Fruit fly (Drosophila melanogaster) whole organism, adult: Measurements from ENCODE around the gene Cdk8.

Source experiments
- CG11617 ChIP-seq: fragments of 200-800 bp; sonication (Bioruptor generic); optimal IDR thresholded peaks from 2 replicates; lab custom pipeline; 2017; ENCODE audit warnings: mild to moderate bottlenecking, missing biosample characterization, missing genetic modification reagents, missing genetic modification characterization
- Crg-1 ChIP-seq: fragments of 200-800 bp; sonication (Bioruptor generic); optimal IDR thresholded peaks from 2 replicates; lab custom pipeline; 2016; ENCODE audit warnings: missing biosample characterization, missing genetic modification characterization
- Hr96 ChIP-seq: fragments of 200-800 bp; sonication (Bioruptor generic); optimal IDR thresholded peaks from 2 replicates; lab custom pipeline; 2016; ENCODE audit warnings: missing biosample characterization, missing genetic modification characterization
- pad ChIP-seq: fragments of 200-800 bp; sonication (Bioruptor generic); optimal IDR thresholded peaks from 3 replicates; lab custom pipeline; 2017; ENCODE audit warnings: missing biosample characterization, missing genetic modification characterization, mild to moderate bottlenecking, moderate library complexity, missing genetic modification reagents

- TF ChIP-seq Crg-1 (GFP tag; lab: Kevin White, UChicago) (no peak), pad (GFP tag; lab: Kevin White, UChicago) (no peak), CG11617 (GFP tag; lab: Kevin White, UChicago) (no peak), Hr96 (no peak)
Observed at dm6 chr3L:9863656-9864055, 25.2 kb upstream of the Cdk8 start.
